Fruit fly (Drosophila melanogaster): ENCODE measurements around the gene GILT2.

The GILT2 gene

DNA sequence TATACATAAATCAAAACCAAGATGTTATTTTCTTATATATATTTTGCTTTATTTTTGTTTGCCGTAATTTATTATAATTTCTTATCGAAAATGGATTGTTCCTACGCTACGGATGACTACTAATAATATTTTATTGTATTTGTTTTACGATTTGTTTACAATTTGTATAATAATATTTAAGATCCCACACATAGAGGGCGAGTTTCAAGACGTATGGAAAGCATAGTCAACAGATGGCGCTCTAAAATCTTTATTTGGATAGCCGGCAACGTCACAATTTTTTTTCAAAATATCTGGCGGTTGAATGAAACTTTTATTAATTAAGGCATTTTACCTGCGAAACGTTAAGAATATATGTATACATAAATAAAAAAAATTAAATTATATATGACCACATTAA is 43.2 kb downstream of the GILT2 start (continued):
- TF ChIP-seq Dip2 (GFP tag; IDR thresholded peaks at IDR 0.05) = peak; percentile 98
- peak; percentile 2 for TF ChIP-seq CG18619 (GFP tag; optimal IDR thresholded peaks at IDR 0.05)
- TF ChIP-seq eyg (GFP tag; optimal IDR thresholded peaks at IDR 0.05) = no peak
- TF ChIP-seq CTCF (GFP tag; optimal IDR thresholded peaks at IDR 0.05) = peak; percentile 98
- no peak for TF ChIP-seq CG12071 (GFP tag; optimal IDR thresholded peaks at IDR 0.05)
- TF ChIP-seq rib (GFP tag; IDR thresholded peaks at IDR 0.05) = no peak
- TF ChIP-seq CG9932 (GFP tag; IDR thresholded peaks at IDR 0.05) = peak; percentile 50
- TF ChIP-seq E2f2 (GFP tag; IDR thresholded peaks at IDR 0.05) = peak; percentile 90
- TF ChIP-seq ems (GFP tag; optimal IDR thresholded peaks at IDR 0.05) = no peak
- no peak for TF ChIP-seq Antp (GFP tag; optimal IDR thresholded peaks at IDR 0.05)
- no peak for TF ChIP-seq CG4854 (GFP tag; optimal IDR thresholded peaks at IDR 0.05)

DNA sequence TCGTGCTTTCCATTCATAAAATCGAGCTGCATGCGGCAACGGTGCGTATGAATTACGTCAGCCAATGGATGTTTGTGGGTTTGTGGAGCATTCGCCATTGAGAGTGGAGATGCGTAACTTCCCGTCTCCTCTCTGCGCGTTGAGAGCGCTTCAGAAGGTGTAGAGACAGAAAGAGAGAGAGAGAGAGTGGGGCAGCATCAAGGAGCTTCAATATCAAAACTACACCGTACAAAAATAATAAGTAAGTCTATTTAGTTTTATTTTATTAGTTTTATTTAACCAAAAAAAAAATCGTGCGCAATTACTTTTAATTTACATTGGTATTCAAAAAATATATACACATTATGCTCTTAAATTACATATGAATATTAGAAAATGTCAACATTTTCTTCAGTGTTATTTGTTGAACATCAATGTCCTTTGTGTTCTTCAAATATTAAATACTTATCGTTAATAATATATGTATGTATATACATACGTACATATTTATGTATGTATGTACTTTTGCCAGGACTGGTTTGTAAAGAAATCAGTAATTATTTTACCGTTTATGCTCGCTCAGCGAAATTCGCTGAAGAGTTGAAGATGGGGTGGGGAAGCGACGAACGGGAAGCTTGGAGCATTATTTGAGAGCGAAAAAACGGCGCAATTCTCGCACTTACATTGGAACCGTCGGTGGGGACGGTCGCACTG is 44.1 kb downstream of the GILT2 start, which contains the start of gene CG10365:
TSS of gene CG10365 (plus strand) at position 652 of the 693 bp plus-strand sequence.
- TF ChIP-seq insv (GFP tag; optimal IDR thresholded peaks at IDR 0.05) (peak in 1 of 2 experiments; percentile 13), ranshi (GFP tag; IDR thresholded peaks at IDR 0.05) (peak; percentile 88), dpn (GFP tag; optimal IDR thresholded peaks at IDR 0.05) (peak in 1 of 2 experiments; percentile 86), CG10274 (GFP tag; optimal IDR thresholded peaks at IDR 0.05) (no peak), MBD-R2 (GFP tag; IDR thresholded peaks at IDR 0.05) (peak; percentile 35; the same call in 1 of the 2 replicates), so (GFP tag; IDR thresholded peaks at IDR 0.05) (peak; percentile 79), eyg (GFP tag; optimal IDR thresholded peaks at IDR 0.05) (no peak), CG17359 (tag; optimal IDR thresholded peaks at IDR 0.05) (peak; percentile 93), Fer2 (tag; optimal IDR thresholded peaks at IDR 0.05) (peak; percentile 75), Awh (GFP tag; IDR thresholded peaks at IDR 0.05) (peak; percentile 61; the same call in 1 of the 2 replicates), crol (GFP tag; IDR thresholded peaks at IDR 0.05) (peak; percentile 77), CG4617 (GFP tag; optimal IDR thresholded peaks at IDR 0.05; ENCODE audit: borderline replicate concordance) (peak; percentile 3), CG11456 (GFP tag; IDR thresholded peaks at IDR 0.05) (peak; percentile 72), CG15696 (tag; optimal IDR thresholded peaks at IDR 0.05) (peak; percentile 40), grau (tag; optimal IDR thresholded peaks at IDR 0.05) (peak; percentile 86), CG14441 (GFP tag; IDR thresholded peaks at IDR 0.05) (peak; percentile 83), Neu2 (GFP tag; optimal IDR thresholded peaks at IDR 0.05; ENCODE audit: borderline replicate concordance) (no peak), CG4730 (GFP tag; IDR thresholded peaks at IDR 0.05) (peak; percentile 68), Hr39 (optimal IDR thresholded peaks at IDR 0.05) (no peak), CG10209 (GFP tag; optimal IDR thresholded peaks at IDR 0.05) (peak; percentile 86), CG8281 (tag; optimal IDR thresholded peaks at IDR 0.05) (peak; percentile 64), CG2889 (GFP tag; IDR thresholded peaks at IDR 0.05) (0 out of 3 replicates have a peak, but pooled peaks have one; percentile 28), CG32532 (GFP tag; IDR thresholded peaks at IDR 0.05) (peak; percentile 91), ATbp (GFP tag; optimal IDR thresholded peaks at IDR 0.05) (peak; percentile 46), klu (GFP tag; IDR thresholded peaks at IDR 0.05) (peak; percentile 75), H2.0 (GFP tag; IDR thresholded peaks at IDR 0.05) (peak; percentile 82), Meics (GFP tag; optimal IDR thresholded peaks at IDR 0.05) (peak; percentile 93), nom (GFP tag; optimal IDR thresholded peaks at IDR 0.05) (peak; percentile 68), CG12155 (GFP tag; optimal IDR thresholded peaks at IDR 0.05) (peak; percentile 76), CG15011 (GFP tag; optimal IDR thresholded peaks at IDR 0.05) (peak; percentile 87), CG4707 (GFP tag; optimal IDR thresholded peaks at IDR 0.05) (no peak), chif (GFP tag; optimal IDR thresholded peaks at IDR 0.05) (peak in 1 of 2 experiments; percentile 14), CG10366 (GFP tag; IDR thresholded peaks at IDR 0.05) (peak; percentile 83), slbo (GFP tag; IDR thresholded peaks at IDR 0.05) (peak; percentile 94), unpg (GFP tag; optimal IDR thresholded peaks at IDR 0.05) (peak; percentile 93), CG14860 (GFP tag; IDR thresholded peaks at IDR 0.05; ENCODE audit: partially characterized antibody) (no peak), CG12071 (GFP tag; optimal IDR thresholded peaks at IDR 0.05) (no peak), NfI (GFP tag; optimal IDR thresholded peaks at IDR 0.05) (peak; percentile 52), CG9215 (GFP tag; IDR thresholded peaks at IDR 0.05) (peak; percentile 81), CG3407 (GFP tag; optimal IDR thresholded peaks at IDR 0.05) (peak; percentile 54)
